Fruit fly (Drosophila melanogaster): ENCODE results near the gene CG33920.

Gene CG33920

dm6 chr3R:31064653-31065322, 19.9 kb upstream of the CG33920 start, which contains the start of gene Sox100B (continued):
- TF ChIP-seq Adf1 (GFP tag; IDR thresholded peaks at IDR 0.05) (no peak), eyg (GFP tag; optimal IDR thresholded peaks at IDR 0.05) (no peak), Dad (GFP tag; optimal IDR thresholded peaks at IDR 0.05) (no peak), Spps (tag; optimal IDR thresholded peaks at IDR 0.05) (peak; percentile 71), Dfd (GFP tag; optimal IDR thresholded peaks at IDR 0.05) (no peak), zen (tag; optimal IDR thresholded peaks at IDR 0.05) (peak; percentile 91), Nf-YB (GFP tag; optimal IDR thresholded peaks at IDR 0.05) (peak; percentile 89), CG15073 (GFP tag; optimal IDR thresholded peaks at IDR 0.05) (no peak), CG6272 (GFP tag; IDR thresholded peaks at IDR 0.05) (peak; percentile 60; the same call in 1 of the 2 replicates), CG15601 (tag; optimal IDR thresholded peaks at IDR 0.05) (peak; percentile 57), CG8089 (GFP tag; optimal IDR thresholded peaks at IDR 0.05) (no peak), gfzf (GFP tag; optimal IDR thresholded peaks at IDR 0.05) (no peak), pita (GFP tag; optimal IDR thresholded peaks at IDR 0.05) (no peak), BtbVII (GFP tag; optimal IDR thresholded peaks at IDR 0.05) (no peak), Poxn (GFP tag; IDR thresholded peaks at IDR 0.05) (no peak), CG13894 (tag; optimal IDR thresholded peaks at IDR 0.05) (no peak), Side (GFP tag; optimal IDR thresholded peaks at IDR 0.05) (no peak), PHDP (tag; optimal IDR thresholded peaks at IDR 0.05) (peak; percentile 54), Gug (GFP tag; IDR thresholded peaks at IDR 0.05) (peak; percentile 22; the same call in 1 of the 4 replicates), Nf-YA (GFP tag; IDR thresholded peaks at IDR 0.05) (no peak; the same call in 1 of the 2 replicates), CG9609 (GFP tag; optimal IDR thresholded peaks at IDR 0.05) (no peak), CG16815 (GFP tag; optimal IDR thresholded peaks at IDR 0.05) (peak; percentile 76), CG17612 (GFP tag; IDR thresholded peaks at IDR 0.05) (no peak), bigmax (GFP tag; optimal IDR thresholded peaks at IDR 0.05) (no peak), CG12236 (GFP tag; optimal IDR thresholded peaks at IDR 0.05) (no peak), zfh1 (GFP tag; IDR thresholded peaks at IDR 0.05) (peak; percentile 89), Lpt (GFP tag; optimal IDR thresholded peaks at IDR 0.05) (no peak), exex (tag; optimal IDR thresholded peaks at IDR 0.05) (no peak), btn (GFP tag; optimal IDR thresholded peaks at IDR 0.05) (no peak), Rfx (GFP tag; IDR thresholded peaks at IDR 0.05) (no peak; the same call in 1 of the 2 replicates), unc-4 (GFP tag; IDR thresholded peaks at IDR 0.05; ENCODE audit: partially characterized antibody) (no peak), grau (tag; optimal IDR thresholded peaks at IDR 0.05) (peak; percentile 73), Oaz (GFP tag; IDR thresholded peaks at IDR 0.05) (no peak), CG16863 (GFP tag; optimal IDR thresholded peaks at IDR 0.05) (no peak), CG9437 (GFP tag; optimal IDR thresholded peaks at IDR 0.05) (peak; percentile 17), Lim3 (GFP tag; IDR thresholded peaks at IDR 0.05) (no peak), Atf-2 (GFP tag; optimal IDR thresholded peaks at IDR 0.05) (peak; percentile 21), dan (GFP tag; IDR thresholded peaks at IDR 0.05) (peak; percentile 74), B-H1 (GFP tag; IDR thresholded peaks at IDR 0.05) (0 out of 3 replicates have a peak, but pooled peaks have one; percentile 38), CG17912 (GFP tag; optimal IDR thresholded peaks at IDR 0.05) (no peak), gro (GFP tag; optimal IDR thresholded peaks at IDR 0.05) (no peak), kay (GFP tag; optimal IDR thresholded peaks at IDR 0.05) (peak; percentile 9), psq (GFP tag; optimal IDR thresholded peaks at IDR 0.05) (no peak), CG3163 (GFP tag; optimal IDR thresholded peaks at IDR 0.05) (no peak), fru (optimal IDR thresholded peaks at IDR 0.05) (no peak), pnt (GFP tag; optimal IDR thresholded peaks at IDR 0.05) (peak; percentile 12), NFAT (GFP tag; IDR thresholded peaks at IDR 0.05) (no peak), knrl (GFP tag; IDR thresholded peaks at IDR 0.05; ENCODE audit: partially characterized antibody) (no peak), Taf1 (GFP tag; IDR thresholded peaks at IDR 0.05) (no peak), HLH54F (GFP tag; optimal IDR thresholded peaks at IDR 0.05) (no peak), E2f2 (GFP tag; IDR thresholded peaks at IDR 0.05) (peak; percentile 26; the same call in 1 of the 2 replicates), oc (tag; optimal IDR thresholded peaks at IDR 0.05) (peak; percentile 20)

Data from whole organism, embryonic.